Fruit fly (Drosophila melanogaster) whole organism, embryonic: Measurements from ENCODE around the gene Tengl3.

Experiments
- Adf1 ChIP-seq: fragments of 200-800 bp; sonication (Bioruptor generic); IDR thresholded peaks from 2 replicates; pipeline ENCODE4 v1.3.6; 2022; ENCODE audit warnings: missing biosample characterization, missing genetic modification characterization
- Blimp-1 ChIP-seq: fragments of 200-800 bp; sonication (Bioruptor generic); optimal IDR thresholded peaks from 3 replicates; lab custom pipeline; 2018; ENCODE audit warnings: missing biosample characterization, missing genetic modification characterization, mild to moderate bottlenecking, moderate library complexity, missing genetic modification reagents
- BtbVII ChIP-seq: fragments of 200-800 bp; sonication (Bioruptor generic); optimal IDR thresholded peaks from 3 replicates; lab custom pipeline; 2017; ENCODE audit warnings: missing biosample characterization, mild to moderate bottlenecking, missing genetic modification characterization
- CG11093 ChIP-seq: fragments of 200-800 bp; sonication (Bioruptor generic); IDR thresholded peaks from 3 replicates; pipeline ENCODE4 v1.3.6; 2022; ENCODE audit warnings: missing biosample characterization, missing genetic modification characterization
- CG13123 ChIP-seq: fragments of 200-800 bp; sonication (Bioruptor generic); optimal IDR thresholded peaks from 2 replicates; lab custom pipeline; 2016; ENCODE audit warnings: missing biosample characterization, missing genetic modification characterization
- CG1603 ChIP-seq: fragments of 200-800 bp; sonication (Bioruptor generic); optimal IDR thresholded peaks from 2 replicates; lab custom pipeline; 2019; ENCODE audit warnings: missing biosample characterization, mild to moderate bottlenecking, missing genetic modification characterization, moderate library complexity
- CG1647 ChIP-seq: fragments of 200-800 bp; sonication (Bioruptor generic); optimal IDR thresholded peaks from 3 replicates; lab custom pipeline; 2016; ENCODE audit warnings: missing biosample characterization, missing genetic modification characterization
- CG17328 ChIP-seq: fragments of 200-800 bp; sonication (Bioruptor generic); IDR thresholded peaks from 2 replicates; pipeline ENCODE4 v1.3.6; 2022; ENCODE audit warnings: missing biosample characterization, missing genetic modification characterization
- CG32532 ChIP-seq: fragments of 200-800 bp; sonication (Bioruptor generic); IDR thresholded peaks from 2 replicates; pipeline ENCODE4 v1.3.6; 2022; ENCODE audit warnings: missing biosample characterization, missing genetic modification characterization
- CG4282 ChIP-seq: fragments of 200-800 bp; sonication (Bioruptor generic); optimal IDR thresholded peaks from 2 replicates; lab custom pipeline; 2016; ENCODE audit warnings: missing biosample characterization, missing genetic modification characterization
- CG4707 ChIP-seq: fragments of 200-800 bp; sonication (Bioruptor generic); optimal IDR thresholded peaks from 2 replicates; lab custom pipeline; 2018; ENCODE audit warnings: missing biosample characterization, mild to moderate bottlenecking, missing genetic modification characterization, moderate library complexity
- CG6654 ChIP-seq: fragments of 200-800 bp; sonication (Bioruptor generic); optimal IDR thresholded peaks from 2 replicates; lab custom pipeline; 2017; ENCODE audit warnings: missing biosample characterization, mild to moderate bottlenecking, missing genetic modification characterization
- CG6854 ChIP-seq: fragments of 200-800 bp; sonication (Bioruptor generic); optimal IDR thresholded peaks from 3 replicates; lab custom pipeline; 2017; ENCODE audit warnings: missing biosample characterization, mild to moderate bottlenecking, missing genetic modification characterization
- CG7271 ChIP-seq: fragments of 200-800 bp; sonication (Bioruptor generic); optimal IDR thresholded peaks from 2 replicates; lab custom pipeline; 2018; ENCODE audit warnings: missing biosample characterization, mild to moderate bottlenecking, missing genetic modification characterization, moderate library complexity
- CG7556 ChIP-seq: fragments of 200-800 bp; sonication (Bioruptor generic); optimal IDR thresholded peaks from 2 replicates; lab custom pipeline; 2017; ENCODE audit warnings: missing biosample characterization, mild to moderate bottlenecking, missing genetic modification characterization
- CG7928 ChIP-seq: fragments of 200-800 bp; sonication (Bioruptor generic); optimal IDR thresholded peaks from 2 replicates; lab custom pipeline; 2017; ENCODE audit warnings: missing biosample characterization, mild to moderate bottlenecking, missing genetic modification characterization
- CG8281 ChIP-seq: fragments of 200-800 bp; sonication (Bioruptor generic); optimal IDR thresholded peaks from 2 replicates; lab custom pipeline; 2018; ENCODE audit warnings: missing biosample characterization, mild to moderate bottlenecking, missing genetic modification characterization, moderate library complexity
- CG8478 ChIP-seq: fragments of >200 bp; optimal IDR thresholded peaks from 2 replicates; lab custom pipeline; 2018
- CG8944 ChIP-seq: fragments of 200-800 bp; sonication (Bioruptor generic); optimal IDR thresholded peaks from 3 replicates; lab custom pipeline; 2016; ENCODE audit warnings: missing biosample characterization, missing genetic modification characterization
- CG9609 ChIP-seq: fragments of 200-800 bp; sonication (Bioruptor generic); optimal IDR thresholded peaks from 3 replicates; lab custom pipeline; 2016; ENCODE audit warnings: missing biosample characterization, missing genetic modification characterization
- CG9932 ChIP-seq: fragments of 200-800 bp; sonication (Bioruptor generic); IDR thresholded peaks from 2 replicates; pipeline ENCODE4 v1.3.6; 2022; ENCODE audit warnings: missing biosample characterization, missing genetic modification characterization
- Dbx ChIP-seq: fragments of 200-800 bp; sonication (Bioruptor generic); IDR thresholded peaks from 3 replicates; pipeline ENCODE4 v1.3.6; 2022; ENCODE audit warnings: missing biosample characterization, missing genetic modification characterization
- Dip3 ChIP-seq: fragments of 200-800 bp; sonication (Bioruptor generic); optimal IDR thresholded peaks from 3 replicates; lab custom pipeline; 2016; ENCODE audit warnings: missing biosample characterization, missing genetic modification characterization
- Doc2 ChIP-seq: fragments of 200-800 bp; sonication (Bioruptor generic); IDR thresholded peaks from 2 replicates; pipeline ENCODE4 v1.3.6; 2022; ENCODE audit warnings: missing biosample characterization, missing genetic modification characterization
- E2f2 ChIP-seq: fragments of 200-800 bp; sonication (Bioruptor generic); IDR thresholded peaks from 2 replicates; pipeline ENCODE4 v1.3.6; 2022; ENCODE audit warnings: missing biosample characterization, missing genetic modification characterization
- Elba2 ChIP-seq: fragments of 200-800 bp; sonication (Bioruptor generic); optimal IDR thresholded peaks from 3 replicates; lab custom pipeline; 2016; ENCODE audit warnings: missing biosample characterization, missing genetic modification characterization
- Fer3 ChIP-seq: fragments of 200-800 bp; sonication (Bioruptor generic); optimal IDR thresholded peaks from 2 replicates; lab custom pipeline; 2018; ENCODE audit warnings: missing biosample characterization, mild to moderate bottlenecking, missing genetic modification characterization, moderate library complexity
- Gug ChIP-seq: fragments of 200-800 bp; sonication (Bioruptor generic); IDR thresholded peaks from 4 replicates; pipeline ENCODE4 v1.3.6; 2022; ENCODE audit warnings: missing biosample characterization, missing genetic modification characterization
- HLH3B ChIP-seq: fragments of 200-800 bp; sonication (Bioruptor generic); IDR thresholded peaks from 2 replicates; pipeline ENCODE4 v1.3.6; 2022; ENCODE audit warnings: missing biosample characterization, missing genetic modification characterization
- MBD-R2 ChIP-seq: fragments of 200-800 bp; sonication (Bioruptor generic); IDR thresholded peaks from 2 replicates; pipeline ENCODE4 v1.3.6; 2022; ENCODE audit warnings: missing biosample characterization, missing genetic modification characterization
- Mrtf ChIP-seq: fragments of 200-800 bp; sonication (Bioruptor generic); IDR thresholded peaks from 3 replicates; pipeline ENCODE4 v1.3.6; 2022; ENCODE audit warnings: missing biosample characterization, missing genetic modification characterization
- Ravus ChIP-seq: fragments of 200-800 bp; sonication (Bioruptor generic); IDR thresholded peaks from 2 replicates; pipeline ENCODE4 v1.3.6; 2022; ENCODE audit warnings: missing biosample characterization, missing genetic modification characterization
- Tbp ChIP-seq: fragments of >200 bp; optimal IDR thresholded peaks from 2 replicates; lab custom pipeline; 2018; ENCODE audit warnings: missing biosample characterization, missing genetic modification characterization
- YL-1 ChIP-seq: fragments of 200-800 bp; sonication (Bioruptor generic); optimal IDR thresholded peaks from 3 replicates; lab custom pipeline; 2017; ENCODE audit warnings: missing biosample characterization, mild to moderate bottlenecking, missing genetic modification characterization
- ab ChIP-seq: fragments of 200-800 bp; sonication (Bioruptor generic); optimal IDR thresholded peaks from 2 replicates; lab custom pipeline; 2016; ENCODE audit warnings: missing biosample characterization, missing genetic modification characterization
- bowl ChIP-seq: fragments of 200-800 bp; sonication (Bioruptor generic); IDR thresholded peaks from 2 replicates; pipeline ENCODE4 v1.3.6; 2022; ENCODE audit warnings: missing biosample characterization, missing genetic modification characterization
- br ChIP-seq: fragments of >200 bp; optimal IDR thresholded peaks from 2 replicates; lab custom pipeline; 2017
- chn ChIP-seq: fragments of 200-800 bp; sonication (Bioruptor generic); optimal IDR thresholded peaks from 2 replicates; lab custom pipeline; 2016; ENCODE audit warnings: missing biosample characterization, missing genetic modification characterization
- dpn ChIP-seq, 2 experiments: fragments of 200-800 bp; sonication (Bioruptor generic); optimal IDR thresholded peaks; 3 replicates each; lab custom pipeline; 2016; ENCODE audit warnings: missing biosample characterization in 2 of 2, missing genetic modification characterization in 2 of 2
- exex ChIP-seq: fragments of 200-800 bp; sonication (Bioruptor generic); optimal IDR thresholded peaks from 4 replicates; lab custom pipeline; 2018; ENCODE audit warnings: missing biosample characterization, mild to moderate bottlenecking, missing genetic modification characterization, moderate library complexity
- gcm ChIP-seq: fragments of 200-800 bp; sonication (Bioruptor generic); optimal IDR thresholded peaks from 2 replicates; lab custom pipeline; 2019; ENCODE audit warnings: missing biosample characterization, mild to moderate bottlenecking, missing genetic modification characterization, moderate library complexity
- grn ChIP-seq: fragments of 200-800 bp; sonication (Bioruptor generic); optimal IDR thresholded peaks from 3 replicates; lab custom pipeline; 2017; ENCODE audit warnings: missing biosample characterization, missing genetic modification characterization
- ind ChIP-seq: fragments of 200-800 bp; sonication (Bioruptor generic); optimal IDR thresholded peaks from 3 replicates; lab custom pipeline; 2016; ENCODE audit warnings: missing biosample characterization, missing genetic modification characterization
- lola ChIP-seq, 3 experiments: fragments of >200 bp in 2 of 3; fragments of 200-800 bp in 1 of 3; sonication (Bioruptor generic) in 1 of 3; optimal IDR thresholded peaks; 2 replicates each; lab custom pipeline; 2017 to 2019; ENCODE audit warnings: missing biosample characterization in 3 of 3, missing genetic modification characterization in 3 of 3, mild to moderate bottlenecking in 1 of 3, moderate library complexity in 1 of 3
- prd ChIP-seq, 3 experiments: fragments of >200 bp in 2 of 3; fragments of 200-800 bp in 1 of 3; sonication (Bioruptor generic) in 1 of 3; optimal IDR thresholded peaks in 2 of 3; IDR thresholded peaks in 1 of 3; 2 replicates in 2 of 3; 3 replicates in 1 of 3; pipeline versions ENCODE4 v1.3.6 to Lab custom; 2017 to 2022; ENCODE audit warnings: missing biosample characterization in 1 of 3, missing genetic modification characterization in 1 of 3
- scrt ChIP-seq: fragments of 200-800 bp; sonication (Bioruptor generic); optimal IDR thresholded peaks from 2 replicates; lab custom pipeline; 2018; ENCODE audit warnings: missing biosample characterization, mild to moderate bottlenecking, missing genetic modification characterization, moderate library complexity
- sens ChIP-seq: fragments of 200-800 bp; sonication (Bioruptor generic); peaks from one replicate; lab custom pipeline; 2016; ENCODE audit warnings: missing biosample characterization, missing genetic modification characterization
- sim ChIP-seq: fragments of 200-800 bp; sonication (Bioruptor generic); IDR thresholded peaks from 2 replicates; pipeline ENCODE4 v1.3.6; 2022; ENCODE audit warnings: missing biosample characterization, missing genetic modification characterization
- tup ChIP-seq: fragments of 200-800 bp; sonication (Bioruptor generic); optimal IDR thresholded peaks from 2 replicates; lab custom pipeline; 2016; ENCODE audit warnings: missing biosample characterization, mild to moderate bottlenecking, missing genetic modification characterization, moderate library complexity
- zen ChIP-seq: fragments of 200-800 bp; sonication (Bioruptor generic); optimal IDR thresholded peaks from 3 replicates; lab custom pipeline; 2018; ENCODE audit warnings: missing biosample characterization, mild to moderate bottlenecking, missing genetic modification characterization, moderate library complexity

Tengl3 gene

dm6 chr2L:2202853-2203717 is 35.0 kb downstream of the Tengl3 start (continued):
- TF ChIP-seq BtbVII (GFP tag; lab: Kevin White, UChicago): peak; percentile 12
- TF ChIP-seq CG8478 (lab: Kevin White, UChicago): no peak
- TF ChIP-seq dpn (GFP tag; optimal IDR thresholded peaks at IDR 0.05; lab: Kevin White, UChicago): no peak
- TF ChIP-seq CG6854 (GFP tag; lab: Kevin White, UChicago): no peak
- TF ChIP-seq HLH3B: peak; percentile 11; the same call in 1 of the 2 replicates
- TF ChIP-seq zen (tag; lab: Kevin White, UChicago): no peak
- no peak for TF ChIP-seq Elba2 (GFP tag; lab: Kevin White, UChicago)
- TF ChIP-seq Mrtf (GFP tag; lab: Robert Waterston, UW): no peak
- no peak for TF ChIP-seq br (lab: Kevin White, UChicago)
- TF ChIP-seq CG7556: no peak
- TF ChIP-seq CG9609: no peak
- no peak for TF ChIP-seq Fer3
- TF ChIP-seq E2f2 (GFP tag; lab: Robert Waterston, UW): no peak
- TF ChIP-seq Dbx (GFP tag; lab: Robert Waterston, UW): no peak
- TF ChIP-seq CG7271: no peak
- TF ChIP-seq CG8281: no peak
- no peak for TF ChIP-seq CG9932 (GFP tag; lab: Robert Waterston, UW)
- TF ChIP-seq sens: peak; percentile 46
- TF ChIP-seq Dip3 (GFP tag; lab: Kevin White, UChicago): no peak
- no peak for TF ChIP-seq CG4282 (GFP tag; lab: Kevin White, UChicago)
- TF ChIP-seq chn: no peak
- TF ChIP-seq MBD-R2 (GFP tag; lab: Robert Waterston, UW): peak; percentile 22; the same call in 1 of the 2 replicates
- TF ChIP-seq Adf1 (GFP tag; lab: Robert Waterston, UW): peak; percentile 51
- TF ChIP-seq ind (GFP tag; lab: Kevin White, UChicago): no peak
- no peak for TF ChIP-seq CG6654 (GFP tag; lab: Kevin White, UChicago)
- peak; percentile 45; the same call in 1 of the 2 replicates for TF ChIP-seq CG32532
- TF ChIP-seq CG13123 (GFP tag; lab: Kevin White, UChicago): no peak
- no peak for TF ChIP-seq gcm (GFP tag; lab: Kevin White, UChicago)
- no peak for TF ChIP-seq Gug
- no peak for TF ChIP-seq prd (optimal IDR thresholded peaks at IDR 0.05; lab: Kevin White, UChicago)
- no peak for TF ChIP-seq prd (GFP tag; IDR thresholded peaks at IDR 0.05; lab: Robert Waterston, UW)
- TF ChIP-seq YL-1: no peak
- TF ChIP-seq tup (GFP tag; lab: Kevin White, UChicago): no peak
- TF ChIP-seq lola (GFP tag; optimal IDR thresholded peaks at IDR 0.05; lab: Kevin White, UChicago): no peak
- peak; percentile 89 for TF ChIP-seq ab (GFP tag; lab: Kevin White, UChicago)
- no peak for TF ChIP-seq CG7928 (GFP tag; lab: Kevin White, UChicago)
- TF ChIP-seq Ravus (GFP tag; lab: Robert Waterston, UW): no peak
- TF ChIP-seq Doc2: no peak
- no peak for TF ChIP-seq CG11093 (GFP tag; lab: Robert Waterston, UW)
- TF ChIP-seq bowl (GFP tag; lab: Robert Waterston, UW): peak; percentile 53; the same call in 1 of the 2 replicates
- no peak for TF ChIP-seq scrt (GFP tag; lab: Kevin White, UChicago)
- TF ChIP-seq Blimp-1 (GFP tag; lab: Kevin White, UChicago): peak; percentile 87
- no peak for TF ChIP-seq CG17328 (GFP tag; lab: Robert Waterston, UW)
- TF ChIP-seq CG1603 (tag; lab: Kevin White, UChicago): no peak
- TF ChIP-seq CG1647 (GFP tag; lab: Kevin White, UChicago): peak; percentile 8
- no peak for TF ChIP-seq Tbp
- TF ChIP-seq CG8944: no peak
- TF ChIP-seq exex (tag; lab: Kevin White, UChicago): no peak
- TF ChIP-seq grn (GFP tag; lab: Kevin White, UChicago): no peak
- 0 out of 2 replicates have a peak, but pooled peaks have one; percentile 5 for TF ChIP-seq sim (GFP tag; lab: Robert Waterston, UW)
- TF ChIP-seq CG4707 (GFP tag; lab: Kevin White, UChicago): no peak
